Fruit fly (Drosophila melanogaster) whole organism, wandering third instar larva: ENCODE data around the gene CrebA.

Source experiments
- Hnf4 ChIP-seq: fragments of 200-800 bp; sonication (Bioruptor generic); optimal IDR thresholded peaks from 2 replicates; lab custom pipeline; 2016; ENCODE audit warnings: missing biosample characterization, mild to moderate bottlenecking, missing genetic modification characterization
- Hr78 ChIP-seq: fragments of >200 bp; optimal IDR thresholded peaks from 2 replicates; lab custom pipeline; 2017; ENCODE audit warnings: missing biosample characterization, missing genetic modification characterization
- Jra ChIP-seq: sonication (Bioruptor generic); optimal IDR thresholded peaks from 2 replicates; lab custom pipeline; 2016; ENCODE audit warnings: missing biosample characterization, missing genetic modification characterization
- Myc ChIP-seq: fragments of >200 bp; optimal IDR thresholded peaks from 2 replicates; lab custom pipeline; 2017
- Rel ChIP-seq, 2 experiments: fragments of 200-800 bp; sonication (Bioruptor generic) in 1 of 2; optimal IDR thresholded peaks; 2 replicates in 1 of 2; 3 replicates in 1 of 2; lab custom pipeline; 2016 to 2019; ENCODE audit warnings: mild to moderate bottlenecking in 2 of 2, missing biosample characterization in 2 of 2, missing genetic modification characterization in 2 of 2, moderate library complexity in 1 of 2
- Sp1 ChIP-seq: fragments of 200-800 bp; sonication (Bioruptor generic); optimal IDR thresholded peaks from 3 replicates; lab custom pipeline; 2019; ENCODE audit warnings: missing biosample characterization, mild to moderate bottlenecking, missing genetic modification characterization, moderate library complexity
- foxo ChIP-seq, 2 experiments: fragments of 200-800 bp; sonication (Bioruptor generic); optimal IDR thresholded peaks; 2 replicates in 1 of 2; 3 replicates in 1 of 2; lab custom pipeline; 2016 to 2017; ENCODE audit warnings: missing biosample characterization in 2 of 2, missing genetic modification characterization in 2 of 2
- fru ChIP-seq: fragments of 200-800 bp; sonication (Bioruptor generic); optimal IDR thresholded peaks from 3 replicates; lab custom pipeline; 2016; ENCODE audit warnings: missing biosample characterization, mild to moderate bottlenecking, missing genetic modification characterization
- jim ChIP-seq: fragments of 175-275, 200-325 bp; sonication (Bioruptor generic); optimal IDR thresholded peaks from 2 replicates; lab custom pipeline; 2016; ENCODE audit warnings: missing biosample characterization, mild to moderate bottlenecking, missing genetic modification characterization
- usp ChIP-seq: fragments of >200 bp; optimal IDR thresholded peaks from 2 replicates; lab custom pipeline; 2017; ENCODE audit warnings: missing biosample characterization, missing genetic modification characterization
- woc ChIP-seq: sonication (Bioruptor generic); optimal IDR thresholded peaks from 2 replicates; lab custom pipeline; 2016; ENCODE audit warnings: missing biosample characterization, mild to moderate bottlenecking, missing genetic modification characterization

DNA sequence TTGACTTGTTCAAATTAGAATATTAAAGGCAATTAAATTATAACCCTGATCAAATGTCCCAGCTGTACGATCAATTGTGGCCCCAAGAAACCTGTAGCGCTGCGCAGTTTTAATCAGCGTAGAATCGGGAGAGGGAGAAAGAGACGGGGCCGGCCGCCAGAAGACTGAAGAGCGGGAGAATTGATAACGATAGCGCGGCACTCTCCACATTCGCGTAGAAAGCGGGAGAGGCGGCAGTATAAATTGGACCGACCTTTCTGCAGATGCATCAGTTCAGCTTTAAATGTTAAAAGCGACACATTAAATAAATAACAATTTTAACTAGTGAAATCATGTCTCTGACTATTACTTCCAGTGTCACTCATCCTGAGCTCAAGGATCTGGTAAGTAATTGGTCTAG, 24.4 kb upstream of the CrebA start, which contains the start of gene MsrA:
- TF ChIP-seq Myc (lab: Kevin White, UChicago) (no peak), Rel (GFP tag; optimal IDR thresholded peaks at IDR 0.05; lab: Kevin White, UChicago) (no peak), Rel (tag; optimal IDR thresholded peaks at IDR 0.05; lab: Kevin White, UChicago) (no peak), foxo (GFP tag; optimal IDR thresholded peaks at IDR 0.05; lab: Kevin White, UChicago) (no peak), woc (GFP tag; lab: Kevin White, UChicago) (no peak), Jra (no peak), Sp1 (peak; percentile 25), fru (GFP tag; lab: Kevin White, UChicago) (no peak), Hnf4 (GFP tag; lab: Kevin White, UChicago) (no peak), usp (no peak), Hr78 (GFP tag; lab: Kevin White, UChicago) (no peak), jim (no peak)
